Worm (Caenorhabditis elegans) whole organism, dauer: ENCODE measurements around the gene nep-17.

Experiments used
- unc-62 ChIP-seq: sonication (generic microtip); optimal IDR thresholded peaks from 2 replicates; lab custom pipeline; 2017; ENCODE audit warnings: missing biosample characterization, missing genetic modification reagents, missing genetic modification characterization

nep-17 gene

DNA sequence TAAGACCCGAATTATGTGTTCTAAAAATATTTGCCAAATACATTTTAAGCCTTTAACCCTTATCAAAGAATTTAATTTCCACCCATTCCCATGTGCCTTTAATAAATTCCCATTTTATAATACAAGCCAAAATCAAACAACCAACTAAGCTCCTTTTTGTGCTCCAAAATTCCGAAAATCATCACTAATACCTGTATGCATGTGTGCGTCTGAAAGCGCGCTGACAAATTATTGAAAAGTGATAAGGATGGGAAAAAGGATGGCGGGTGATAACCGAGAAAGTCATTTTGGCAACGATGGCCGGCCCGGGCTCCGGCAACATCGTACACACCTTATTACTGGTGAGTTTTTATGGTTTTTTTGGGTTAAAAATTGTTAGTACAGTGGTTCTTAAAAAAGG is at the start of gene nep-17:
nep-17 (plus strand) TSS at position 285 of the 400 bp plus-strand sequence.
- no peak for TF ChIP-seq unc-62

DNA sequence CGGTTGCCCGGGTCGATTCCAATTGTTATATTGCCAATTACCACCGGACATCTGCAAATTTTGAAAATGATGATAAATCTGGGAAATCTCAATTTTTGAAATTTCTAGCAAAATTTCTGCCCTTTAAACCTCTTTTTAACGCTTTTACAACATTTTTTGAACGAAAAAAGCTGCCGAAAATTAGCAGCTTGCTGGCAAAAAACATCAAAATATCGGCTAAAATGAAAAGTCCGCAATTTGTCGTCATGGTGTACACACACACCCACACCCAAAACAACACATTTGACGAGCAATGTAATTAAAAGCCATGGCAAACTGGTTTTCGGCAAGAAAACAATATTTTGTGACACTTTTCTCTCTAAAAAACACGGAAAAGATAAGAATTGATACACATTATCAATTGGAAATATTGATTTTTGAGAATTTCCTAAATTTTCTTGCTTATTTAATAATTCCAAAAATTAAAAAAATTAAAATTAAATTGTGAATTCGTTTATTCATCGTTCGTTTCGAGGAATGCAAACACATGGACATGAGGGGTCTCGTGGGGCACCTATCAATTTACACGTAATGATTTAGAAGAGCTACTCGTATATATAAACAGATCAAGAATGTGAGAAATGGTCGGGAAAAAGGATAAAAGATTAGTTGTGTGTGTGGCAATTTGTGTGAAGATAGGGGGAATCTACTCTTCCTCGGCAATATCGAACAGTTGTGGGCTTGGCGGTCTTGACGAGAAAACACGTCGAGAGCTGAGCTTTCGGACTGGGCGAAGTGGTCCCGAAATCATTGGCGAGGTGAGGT is 46.8 kb upstream of the nep-17 start, which contains the start of gene pqn-27:
pqn-27 (minus strand) TSS at position 51 of the 804 bp plus-strand sequence.
- no peak for TF ChIP-seq unc-62

- no peak for TF ChIP-seq unc-62
These were observed 45.8 kb upstream of the nep-17 start for ce11 chrII:13461604-13462375.

- no peak for TF ChIP-seq unc-62
These were observed 42.2 kb upstream of the nep-17 start for ce11 chrII:13465381-13465838.

- no peak for TF ChIP-seq unc-62
These were observed 39.7 kb upstream of the nep-17 start for ce11 chrII:13467838-13468389.

DNA sequence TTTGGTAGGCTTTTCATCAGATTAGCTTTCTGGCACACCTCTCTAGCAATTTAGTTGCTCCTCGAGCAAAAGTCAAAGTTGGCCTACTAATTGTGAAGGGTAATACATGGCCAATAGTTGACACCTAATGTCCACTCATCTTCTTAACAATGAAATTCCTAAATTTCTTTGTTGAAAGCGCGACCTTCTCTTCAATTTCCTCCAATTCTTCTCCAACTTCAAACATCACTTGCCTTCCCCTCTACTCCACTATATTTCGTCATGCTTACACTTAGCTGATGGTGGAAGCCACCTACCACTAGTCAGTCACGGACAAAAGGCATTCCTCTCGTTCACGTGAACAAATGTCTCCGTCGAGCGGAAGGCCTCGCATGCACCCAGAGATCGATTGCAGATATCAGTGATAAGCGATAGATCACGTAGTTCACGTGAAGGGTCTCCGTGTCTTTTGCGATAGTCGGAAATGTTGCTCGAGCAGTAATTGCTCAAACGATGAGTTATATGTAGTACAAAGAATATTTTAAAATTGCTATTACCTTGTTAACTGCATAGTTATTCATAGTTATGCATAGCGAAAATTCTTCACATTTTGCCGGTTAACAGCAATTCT is 38.5 kb upstream of the nep-17 start, which contains the start of gene E01G4.3:
E01G4.3 (minus strand) TSS at position 560 of the 610 bp plus-strand sequence.
- TF ChIP-seq unc-62, result no peak

- no peak for TF ChIP-seq unc-62
These were observed 37.0 kb upstream of the nep-17 start for ce11 chrII:13470655-13471054.

- TF ChIP-seq unc-62, result no peak
These were observed 35.5 kb upstream of the nep-17 start, which contains the start of gene E01G4.5 for ce11 chrII:13472101-13472500. Gene E01G4.5, plus strand, starts transcription at chrII:13472401.

- no peak for TF ChIP-seq unc-62
These were observed 30.4 kb upstream of the nep-17 start for ce11 chrII:13477230-13477629.

DNA sequence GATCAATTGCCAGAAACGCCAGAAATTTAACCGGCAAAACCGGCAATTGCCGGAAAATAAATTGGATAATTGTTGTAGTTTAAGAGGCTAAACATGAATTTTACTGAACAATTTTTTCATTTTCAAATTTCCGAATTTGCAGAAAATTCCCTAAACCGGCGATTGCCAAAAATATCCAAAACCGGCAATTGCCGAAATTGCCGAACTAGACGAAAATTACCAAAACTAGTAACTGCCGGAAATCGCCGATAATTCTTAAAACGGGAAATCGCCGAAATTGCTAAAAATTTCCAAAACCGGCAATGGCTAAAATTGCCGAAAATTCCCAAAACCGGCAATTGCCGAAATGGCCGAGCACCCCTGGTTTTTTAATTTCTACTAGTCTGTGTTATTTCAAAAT is 28.2 kb upstream of the nep-17 start:
- no peak for TF ChIP-seq unc-62

- TF ChIP-seq unc-62, result no peak
These were observed 25.7 kb upstream of the nep-17 start, which contains the start of gene E01G4.6 for ce11 chrII:13481781-13482455. Gene E01G4.6, plus strand, starts transcription at chrII:13482405.

- TF ChIP-seq unc-62, result no peak
These were observed 23.5 kb upstream of the nep-17 start for ce11 chrII:13484108-13484507.

DNA sequence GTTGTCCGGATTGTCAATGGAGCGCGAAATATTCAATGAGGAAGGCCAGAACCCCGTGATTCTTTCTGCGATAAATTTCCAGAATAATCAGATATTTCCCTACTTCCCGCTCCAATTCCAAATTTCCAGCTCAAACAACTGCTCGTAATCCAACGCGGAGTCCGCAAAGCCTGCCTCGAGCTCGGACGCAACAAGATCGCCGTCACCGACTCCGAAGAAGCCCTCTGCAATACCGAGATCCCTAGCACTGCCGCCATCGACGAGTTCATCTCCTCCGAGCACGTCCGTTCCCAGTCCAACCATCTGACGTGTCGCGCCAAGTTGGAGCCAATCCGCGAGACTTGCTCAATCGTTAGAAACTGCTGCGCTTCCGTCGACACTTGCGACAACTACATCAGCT is 22.5 kb upstream of the nep-17 start:
- no peak for TF ChIP-seq unc-62

- TF ChIP-seq unc-62, result no peak
These were observed 20.1 kb upstream of the nep-17 start for ce11 chrII:13487563-13487962.

ce11 chrII:13489896-13490295 is 17.7 kb upstream of the nep-17 start:
- TF ChIP-seq unc-62, result no peak

DNA sequence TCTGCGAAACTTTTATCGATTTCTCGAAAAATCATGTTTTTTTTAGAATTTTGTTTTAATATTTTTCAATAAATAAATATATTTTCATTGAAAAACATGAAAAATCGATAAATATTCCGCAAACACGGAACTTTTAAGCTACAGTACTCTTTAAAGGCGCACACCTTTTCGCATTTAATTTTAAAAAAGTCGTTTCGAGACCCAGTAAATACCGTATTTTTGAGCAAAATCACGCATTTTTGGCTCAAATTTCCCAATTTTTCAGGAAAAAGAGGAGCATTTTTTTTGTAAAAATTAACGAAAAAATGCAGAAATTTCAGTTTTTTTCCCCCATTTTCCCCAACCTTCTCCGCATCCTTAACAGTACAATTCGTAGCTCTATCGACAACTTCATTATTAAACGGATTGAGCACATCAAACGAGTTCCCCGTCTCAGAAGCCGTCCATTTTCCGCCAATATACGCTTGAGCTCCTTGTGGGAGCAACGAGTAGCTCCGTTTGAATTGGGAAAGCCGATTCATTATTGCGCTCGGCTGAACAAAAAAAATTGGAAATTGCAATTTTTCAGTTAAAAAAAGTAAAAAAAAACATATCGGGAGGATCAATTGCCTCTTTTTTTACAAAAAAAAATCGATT is 16.2 kb upstream of the nep-17 start, which contains the start of gene alh-7:
alh-7 (minus strand) TSS at position 533 of the 636 bp plus-strand sequence.
- TF ChIP-seq unc-62, result no peak
